Fruit fly (Drosophila melanogaster): ENCODE measurements around the gene rdgC.

Gene rdgC

dm6 chr3L:20302081-20302630, 54.3 kb downstream of the rdgC start, which contains the start of gene Pex23 (continued):
- TF ChIP-seq pnt (GFP tag; optimal IDR thresholded peaks at IDR 0.05), result peak; percentile 65
- peak; percentile 41 for TF ChIP-seq cwo (GFP tag; optimal IDR thresholded peaks at IDR 0.05)
- TF ChIP-seq pita (GFP tag; optimal IDR thresholded peaks at IDR 0.05), result no peak
- peak; percentile 93 for TF ChIP-seq Med (GFP tag)
- TF ChIP-seq CG5245 (GFP tag; optimal IDR thresholded peaks at IDR 0.05), result peak; percentile 62
- peak; percentile 77 for TF ChIP-seq gcm (GFP tag; optimal IDR thresholded peaks at IDR 0.05)
- TF ChIP-seq CG4617 (GFP tag; optimal IDR thresholded peaks at IDR 0.05; ENCODE audit: borderline replicate concordance), result peak; percentile 93
- peak; percentile 87 for TF ChIP-seq gem (tag; optimal IDR thresholded peaks at IDR 0.05)
- TF ChIP-seq H15 (GFP tag; IDR thresholded peaks at IDR 0.05), result peak; percentile 70; the same call in 2 of the 3 replicates
- peak; percentile 82 for TF ChIP-seq CG6689 (GFP tag; IDR thresholded peaks at IDR 0.05)
- TF ChIP-seq oc (tag; optimal IDR thresholded peaks at IDR 0.05), result no peak
- TF ChIP-seq CG2889 (GFP tag; IDR thresholded peaks at IDR 0.05), result peak; percentile 78; the same call in 2 of the 3 replicates
- peak; percentile 34 for TF ChIP-seq ab (GFP tag; optimal IDR thresholded peaks at IDR 0.05)
- peak; percentile 67 for TF ChIP-seq CG31224 (GFP tag; IDR thresholded peaks at IDR 0.05)
- TF ChIP-seq trem (tag; optimal IDR thresholded peaks at IDR 0.05), result peak; percentile 87
- TF ChIP-seq CG1792 (GFP tag; optimal IDR thresholded peaks at IDR 0.05), result peak; percentile 51
- peak; percentile 67 for TF ChIP-seq CG8944 (GFP tag; optimal IDR thresholded peaks at IDR 0.05)
- peak; percentile 96 for TF ChIP-seq HLH4C (GFP tag; IDR thresholded peaks at IDR 0.05; ENCODE audit: partially characterized antibody)
- TF ChIP-seq esg (GFP tag; conservative IDR thresholded peaks at IDR 0.05), result peak; percentile 73
- no peak for TF ChIP-seq CG11398 (GFP tag; optimal IDR thresholded peaks at IDR 0.05)
- 0 out of 3 replicates have a peak, but pooled peaks have one; percentile 53 for TF ChIP-seq CG3726 (GFP tag; IDR thresholded peaks at IDR 0.05)
- TF ChIP-seq CG11723 (GFP tag; optimal IDR thresholded peaks at IDR 0.05), result peak; percentile 53
- TF ChIP-seq CG8765 (GFP tag; IDR thresholded peaks at IDR 0.05), result peak; percentile 81
- peak; percentile 77 for TF ChIP-seq grau (tag; optimal IDR thresholded peaks at IDR 0.05)
- TF ChIP-seq CG34376 (GFP tag; optimal IDR thresholded peaks at IDR 0.05), result peak; percentile 48
- no peak for TF ChIP-seq nau (GFP tag; optimal IDR thresholded peaks at IDR 0.05)
- TF ChIP-seq CoRest (tag; optimal IDR thresholded peaks at IDR 0.05), result peak; percentile 89
- peak; percentile 46 for TF ChIP-seq jumu (GFP tag; optimal IDR thresholded peaks at IDR 0.05)
- no peak for TF ChIP-seq toy (GFP tag; IDR thresholded peaks at IDR 0.05)
- peak; percentile 56; the same call in 1 of the 3 replicates for TF ChIP-seq so (GFP tag; IDR thresholded peaks at IDR 0.05)
- TF ChIP-seq Sry-δ (GFP tag; optimal IDR thresholded peaks at IDR 0.05), result peak; percentile 98
- TF ChIP-seq tio (GFP tag; optimal IDR thresholded peaks at IDR 0.05), result no peak
- no peak for TF ChIP-seq her (GFP tag; optimal IDR thresholded peaks at IDR 0.05)
- TF ChIP-seq CG3407 (GFP tag; optimal IDR thresholded peaks at IDR 0.05), result no peak
- TF ChIP-seq CG12744 (GFP tag; optimal IDR thresholded peaks at IDR 0.05), result peak; percentile 17
- peak; percentile 47 for TF ChIP-seq NC2α (GFP tag; optimal IDR thresholded peaks at IDR 0.05)
- peak; percentile 71 for TF ChIP-seq H2.0 (GFP tag; IDR thresholded peaks at IDR 0.05)
- peak; percentile 79 for TF ChIP-seq CG11247 (GFP tag; IDR thresholded peaks at IDR 0.05)
- TF ChIP-seq wdn (GFP tag; IDR thresholded peaks at IDR 0.05), result no peak
- peak; percentile 90 for TF ChIP-seq MBD-R2 (GFP tag; IDR thresholded peaks at IDR 0.05)
- peak; percentile 39 for TF ChIP-seq fu2 (GFP tag; optimal IDR thresholded peaks at IDR 0.05)
- peak; percentile 32 for TF ChIP-seq ERR (GFP tag; optimal IDR thresholded peaks at IDR 0.05)
- TF ChIP-seq CG43689 (GFP tag; IDR thresholded peaks at IDR 0.05), result 0 out of 2 replicates have a peak, but pooled peaks have one; percentile 16
- peak; percentile 73 for TF ChIP-seq cas (GFP tag; IDR thresholded peaks at IDR 0.05)
- TF ChIP-seq Drgx (GFP tag; IDR thresholded peaks at IDR 0.05), result peak; percentile 48
- TF ChIP-seq chinmo (GFP tag; IDR thresholded peaks at IDR 0.05; ENCODE audit: partially characterized antibody), result peak; percentile 94; the same call in 2 of the 4 replicates
- peak; percentile 74 for TF ChIP-seq CG11085 (GFP tag; IDR thresholded peaks at IDR 0.05)
- TF ChIP-seq tna (GFP tag; IDR thresholded peaks at IDR 0.05; ENCODE audit: partially characterized antibody), result peak; percentile 90
- peak; percentile 66 for TF ChIP-seq Sry-β (GFP tag; optimal IDR thresholded peaks at IDR 0.05)
- no peak for TF ChIP-seq ac (GFP tag; optimal IDR thresholded peaks at IDR 0.05)
- peak; percentile 69 for TF ChIP-seq CG7556 (GFP tag; optimal IDR thresholded peaks at IDR 0.05)

All from whole organism, embryonic.